Worm (Caenorhabditis elegans): ENCODE measurements around the gene mgrn-1.

The mgrn-1 gene

DNA sequence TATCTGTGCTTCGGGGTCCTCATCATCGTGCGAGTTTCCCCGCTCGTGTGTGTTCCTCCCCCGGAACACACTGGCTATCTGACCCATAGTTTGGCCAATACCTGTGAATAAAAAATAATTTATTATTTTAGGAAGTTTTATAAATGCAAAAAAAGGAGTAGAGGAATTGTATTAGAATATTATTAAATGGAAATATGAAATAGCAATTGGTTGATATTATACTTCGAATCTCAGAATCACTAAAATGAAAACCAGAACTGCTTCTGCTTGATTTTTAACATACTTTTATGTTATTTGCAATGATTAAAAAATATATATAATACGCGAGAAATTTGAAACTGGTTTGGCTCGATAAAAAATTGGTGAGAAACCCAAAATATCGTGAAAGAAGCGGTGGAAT, at the start of gene mgrn-1:
TSS of gene mgrn-1 (minus strand) at position 101 of the 400 bp plus-strand sequence.
- TF ChIP-seq crh-2 (tag; optimal IDR thresholded peaks at IDR 0.05) (no peak), nhr-12 (tag; optimal IDR thresholded peaks at IDR 0.05) (no peak), sma-9 (GFP tag; optimal IDR thresholded peaks at IDR 0.05) (no peak), sma-9 (tag; optimal IDR thresholded peaks at IDR 0.05) (no peak), nhr-23 (tag; optimal IDR thresholded peaks at IDR 0.05) (no peak), elt-3 (tag; optimal IDR thresholded peaks at IDR 0.05) (no peak), ZK546.5 (tag; optimal IDR thresholded peaks at IDR 0.05) (no peak), sma-3 (GFP tag; optimal IDR thresholded peaks at IDR 0.05) (no peak), mab-5 (tag; optimal IDR thresholded peaks at IDR 0.05) (no peak), ceh-82 (tag; optimal IDR thresholded peaks at IDR 0.05) (no peak), Y55F3AM.14 (GFP tag; optimal IDR thresholded peaks at IDR 0.05) (no peak), snpc-4 (tag; optimal IDR thresholded peaks at IDR 0.05) (no peak), F13H6.1 (tag; optimal IDR thresholded peaks at IDR 0.05) (no peak), nhr-6 (tag; optimal IDR thresholded peaks at IDR 0.05) (no peak)

ce11 chrX:14359571-14359970, 48.1 kb upstream of the mgrn-1 start:
- no peak for TF ChIP-seq ZK546.5 (tag; optimal IDR thresholded peaks at IDR 0.05)
- TF ChIP-seq nhr-25 (tag; optimal IDR thresholded peaks at IDR 0.05), result no peak
- TF ChIP-seq nhr-21 (tag; optimal IDR thresholded peaks at IDR 0.05), result no peak
- no peak for TF ChIP-seq dmd-4 (tag; optimal IDR thresholded peaks at IDR 0.05)
- no peak for TF ChIP-seq lin-13 (GFP tag; optimal IDR thresholded peaks at IDR 0.05)
- TF ChIP-seq lsy-2 (tag; optimal IDR thresholded peaks at IDR 0.05), result no peak
- TF ChIP-seq unc-55 (GFP tag; optimal IDR thresholded peaks at IDR 0.05), result no peak
- no peak for TF ChIP-seq ceh-82 (tag; optimal IDR thresholded peaks at IDR 0.05)
- no peak for TF ChIP-seq ama-1 (optimal IDR thresholded peaks at IDR 0.05)
- no peak for TF ChIP-seq fos-1 (tag; optimal IDR thresholded peaks at IDR 0.05)
- no peak for TF ChIP-seq nhr-10 (tag; optimal IDR thresholded peaks at IDR 0.05)
- no peak for TF ChIP-seq sma-3 (GFP tag; optimal IDR thresholded peaks at IDR 0.05)
- no peak for TF ChIP-seq nhr-11 (tag; optimal IDR thresholded peaks at IDR 0.05)
- TF ChIP-seq lin-11 (tag; optimal IDR thresholded peaks at IDR 0.05), result no peak
- TF ChIP-seq nhr-129 (tag; optimal IDR thresholded peaks at IDR 0.05), result no peak
- no peak for TF ChIP-seq snpc-4 (tag; optimal IDR thresholded peaks at IDR 0.05)

ce11 chrX:14356683-14357287, 45.3 kb upstream of the mgrn-1 start:
- TF ChIP-seq mab-5 (tag; optimal IDR thresholded peaks at IDR 0.05) (no peak), aly-2 (tag; optimal IDR thresholded peaks at IDR 0.05) (no peak), snpc-4 (tag; optimal IDR thresholded peaks at IDR 0.05) (no peak), fos-1 (tag; optimal IDR thresholded peaks at IDR 0.05) (no peak), gmeb-1 (tag; optimal IDR thresholded peaks at IDR 0.05) (no peak), ztf-11 (tag; optimal IDR thresholded peaks at IDR 0.05) (no peak), ztf-1 (GFP tag; conservative IDR thresholded peaks at IDR 0.05) (no peak), elt-1 (tag; optimal IDR thresholded peaks at IDR 0.05) (no peak), lsy-2 (tag; optimal IDR thresholded peaks at IDR 0.05) (peak in 1 of 2 experiments; percentile 46), egl-27 (tag; optimal IDR thresholded peaks at IDR 0.05) (peak; percentile 43), unc-62 (GFP tag; optimal IDR thresholded peaks at IDR 0.05) (no peak), ceh-16 (tag; optimal IDR thresholded peaks at IDR 0.05) (no peak), crh-2 (tag; optimal IDR thresholded peaks at IDR 0.05) (peak; percentile 17), lin-11 (tag; optimal IDR thresholded peaks at IDR 0.05) (no peak), nhr-129 (tag; optimal IDR thresholded peaks at IDR 0.05) (no peak), nhr-77 (tag; optimal IDR thresholded peaks at IDR 0.05) (no peak), elt-3 (tag; optimal IDR thresholded peaks at IDR 0.05) (no peak), unc-39 (tag; optimal IDR thresholded peaks at IDR 0.05) (no peak), unc-55 (GFP tag; optimal IDR thresholded peaks at IDR 0.05) (no peak), blmp-1 (tag; optimal IDR thresholded peaks at IDR 0.05; ENCODE audit: insufficient read depth) (no peak), sem-4 (tag; optimal IDR thresholded peaks at IDR 0.05) (no peak), mbf-1 (tag; optimal IDR thresholded peaks at IDR 0.05) (no peak), nhr-23 (tag; optimal IDR thresholded peaks at IDR 0.05) (no peak), sma-3 (GFP tag; optimal IDR thresholded peaks at IDR 0.05) (no peak), C34F6.9 (tag; optimal IDR thresholded peaks at IDR 0.05) (peak; percentile 47), nhr-21 (tag; optimal IDR thresholded peaks at IDR 0.05) (no peak), ZK546.5 (tag; optimal IDR thresholded peaks at IDR 0.05) (no peak), lin-39 (tag; optimal IDR thresholded peaks at IDR 0.05) (no peak), dmd-4 (tag; optimal IDR thresholded peaks at IDR 0.05) (no peak), sma-9 (GFP tag; optimal IDR thresholded peaks at IDR 0.05) (peak; percentile 75), sma-9 (tag; optimal IDR thresholded peaks at IDR 0.05) (no peak), lin-13 (GFP tag; optimal IDR thresholded peaks at IDR 0.05) (no peak), R02D3.7 (tag; optimal IDR thresholded peaks at IDR 0.05) (no peak), skn-1 (tag; optimal IDR thresholded peaks at IDR 0.05) (no peak), F13H6.1 (tag; optimal IDR thresholded peaks at IDR 0.05) (peak; percentile 38), nhr-6 (tag; optimal IDR thresholded peaks at IDR 0.05) (no peak)

Measured in whole organism, L2 larva.